Fruit fly (Drosophila melanogaster) whole organism, adult: ENCODE results near the gene Rab23.

ENCODE experiments used
- CG11617 ChIP-seq: fragments of 200-800 bp; sonication (Bioruptor generic); optimal IDR thresholded peaks from 2 replicates; lab custom pipeline; 2017; ENCODE audit warnings: mild to moderate bottlenecking, missing biosample characterization, missing genetic modification reagents, missing genetic modification characterization
- CG12768 ChIP-seq: fragments of 200-800 bp; sonication (Bioruptor generic); optimal IDR thresholded peaks from 2 replicates; lab custom pipeline; 2017; ENCODE audit warnings: missing biosample characterization, missing genetic modification characterization, mild to moderate bottlenecking, moderate library complexity, missing genetic modification reagents
- CG1620 ChIP-seq: fragments of 200-800 bp; sonication (Bioruptor generic); optimal IDR thresholded peaks from 2 replicates; lab custom pipeline; 2016; ENCODE audit warnings: missing biosample characterization, missing genetic modification characterization
- CG33017 ChIP-seq: fragments of 200-800 bp; sonication (Bioruptor generic); optimal IDR thresholded peaks from 2 replicates; lab custom pipeline; 2018; ENCODE audit warnings: missing biosample characterization, mild to moderate bottlenecking, missing genetic modification characterization, moderate library complexity
- CG7101 ChIP-seq: fragments of 200-800 bp; sonication (Bioruptor generic); optimal IDR thresholded peaks from 2 replicates; lab custom pipeline; 2018; ENCODE audit warnings: missing biosample characterization, mild to moderate bottlenecking, missing genetic modification characterization, moderate library complexity
- Clk ChIP-seq: fragments of 200-800 bp; sonication (Bioruptor generic); optimal IDR thresholded peaks from 2 replicates; lab custom pipeline; 2017; ENCODE audit warnings: missing biosample characterization, missing genetic modification characterization
- Hr96 ChIP-seq: fragments of 200-800 bp; sonication (Bioruptor generic); optimal IDR thresholded peaks from 2 replicates; lab custom pipeline; 2016; ENCODE audit warnings: missing biosample characterization, missing genetic modification characterization
- cic ChIP-seq: fragments of 200-800 bp; sonication (Bioruptor generic); optimal IDR thresholded peaks from 2 replicates; lab custom pipeline; 2017; ENCODE audit warnings: missing biosample characterization, mild to moderate bottlenecking, missing genetic modification characterization, moderate library complexity
- cnc ChIP-seq, 2 experiments: fragments of >200 bp; optimal IDR thresholded peaks; 2 replicates each; lab custom pipeline; 2017
- kay ChIP-seq: fragments of 200-800 bp; sonication (Bioruptor generic); peaks from one replicate; lab custom pipeline; 2016; ENCODE audit warnings: missing biosample characterization, missing genetic modification characterization, borderline replicate concordance
- ovo ChIP-seq: fragments of 200-800 bp; sonication (Bioruptor generic); optimal IDR thresholded peaks from 2 replicates; lab custom pipeline; 2016; ENCODE audit warnings: missing biosample characterization, missing genetic modification characterization
- pad ChIP-seq: fragments of 200-800 bp; sonication (Bioruptor generic); optimal IDR thresholded peaks from 3 replicates; lab custom pipeline; 2017; ENCODE audit warnings: missing biosample characterization, missing genetic modification characterization, mild to moderate bottlenecking, moderate library complexity, missing genetic modification reagents
- tj ChIP-seq: fragments of 200-800 bp; sonication (Bioruptor generic); optimal IDR thresholded peaks from 3 replicates; lab custom pipeline; 2017; ENCODE audit warnings: missing biosample characterization, mild to moderate bottlenecking, missing genetic modification characterization, moderate library complexity

dm6 chr3R:5705469-5706067, 20.3 kb upstream of the Rab23 start:
- no peak for TF ChIP-seq CG1620 (GFP tag; lab: Kevin White, UChicago)
- TF ChIP-seq kay (GFP tag; lab: Kevin White, UChicago): no peak
- TF ChIP-seq cnc (optimal IDR thresholded peaks at IDR 0.05; lab: Kevin White, UChicago): no peak
- no peak for TF ChIP-seq CG12768
- no peak for TF ChIP-seq Clk (GFP tag; lab: Kevin White, UChicago)
- no peak for TF ChIP-seq pad (GFP tag; lab: Kevin White, UChicago)
- no peak for TF ChIP-seq cic (GFP tag; lab: Kevin White, UChicago)
- TF ChIP-seq ovo (GFP tag; lab: Kevin White, UChicago): no peak
- no peak for TF ChIP-seq CG33017 (tag; lab: Kevin White, UChicago)
- no peak for TF ChIP-seq Hr96 (GFP tag; lab: Kevin White, UChicago)
- TF ChIP-seq CG7101: no peak
- TF ChIP-seq tj (GFP tag; lab: Kevin White, UChicago): no peak
- TF ChIP-seq CG11617 (GFP tag; lab: Kevin White, UChicago): no peak
